Fruit fly (Drosophila melanogaster) whole organism: Measurements from ENCODE around the gene Karl.
"Not testable (repeated sequence)": the region's sequence is repeated elsewhere in the genome, so short reads cannot be mapped to it uniquely, and the experiment has no call there.

Experiments
- CG8478 ChIP-seq: fragments of >200 bp; optimal IDR thresholded peaks from 2 replicates; lab custom pipeline; 2018; ENCODE audit warnings: inconsistent platforms
- Dll ChIP-seq: fragments of >200 bp; optimal IDR thresholded peaks from 2 replicates; lab custom pipeline; 2017
- EcR ChIP-seq, 2 experiments: fragments of >200 bp; optimal IDR thresholded peaks; 2 replicates each; lab custom pipeline; 2017; ENCODE audit warnings: missing biosample characterization in 2 of 2, missing genetic modification characterization in 2 of 2, missing genetic modification reagents in 2 of 2
- pan ChIP-seq: fragments of >200 bp; optimal IDR thresholded peaks from 2 replicates; lab custom pipeline; 2017
- psq ChIP-seq: fragments of >200 bp; optimal IDR thresholded peaks from 2 replicates; lab custom pipeline; 2017
- usp ChIP-seq: fragments of >200 bp; optimal IDR thresholded peaks from 2 replicates; lab custom pipeline; 2017; ENCODE audit warnings: missing biosample characterization, missing genetic modification characterization, mixed read lengths

Gene Karl

DNA sequence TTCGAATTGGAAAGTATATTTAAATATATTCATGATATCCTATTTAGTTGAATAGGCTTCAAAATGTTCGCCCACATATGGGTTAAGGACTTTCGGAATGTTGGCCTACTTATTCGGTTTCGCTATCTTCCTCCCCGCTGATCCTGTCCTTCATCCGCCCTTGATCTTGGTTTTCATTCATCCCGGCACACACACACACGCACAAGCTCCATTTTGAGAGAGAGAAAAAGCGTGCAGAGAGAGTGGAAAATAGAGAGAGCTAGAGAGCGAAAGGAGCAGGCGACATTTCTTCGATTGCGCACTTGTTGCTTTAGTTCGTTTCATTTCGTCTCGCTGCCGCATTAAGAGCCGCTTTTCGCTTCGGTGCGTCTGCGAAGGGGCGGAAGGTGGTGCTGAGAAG lies at the start of gene Karl:
Gene Karl, plus strand, starts transcription at position 301 of the 400 bp plus-strand sequence.
- no peak for TF ChIP-seq pan (lab: Kevin White, UChicago)
- no peak for TF ChIP-seq psq (lab: Kevin White, UChicago)
- TF ChIP-seq Dll (lab: Kevin White, UChicago), result no peak

DNA sequence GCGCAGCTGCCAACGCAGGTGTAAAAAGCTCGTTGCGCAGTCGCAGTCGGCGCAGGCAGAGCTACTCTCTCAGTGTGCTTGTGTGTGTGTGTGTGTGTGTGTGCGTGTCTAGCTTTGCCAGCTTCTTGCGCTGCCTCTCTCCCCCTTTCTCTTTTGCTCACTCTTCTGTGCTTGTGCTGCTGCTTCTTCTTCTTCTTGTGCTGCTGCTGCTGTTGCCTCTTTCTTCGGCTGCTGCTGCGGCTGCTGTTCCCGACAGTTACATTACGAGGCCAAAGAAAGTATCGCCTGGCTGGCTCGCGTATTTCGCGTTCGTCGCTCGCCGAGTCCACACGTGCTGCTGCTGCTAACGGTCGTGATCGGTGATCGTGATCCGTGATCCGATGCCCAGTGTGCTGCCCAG lies 33.2 kb upstream of the Karl start, which contains the start of gene m:
Gene m, plus strand, starts transcription at position 301 of the 400 bp plus-strand sequence.
- not testable (repeated sequence) for TF ChIP-seq EcR (GFP tag; optimal IDR thresholded peaks at IDR 0.05; lab: Kevin White, UChicago); usp (GFP tag; lab: Kevin White, UChicago); psq (lab: Kevin White, UChicago)

DNA sequence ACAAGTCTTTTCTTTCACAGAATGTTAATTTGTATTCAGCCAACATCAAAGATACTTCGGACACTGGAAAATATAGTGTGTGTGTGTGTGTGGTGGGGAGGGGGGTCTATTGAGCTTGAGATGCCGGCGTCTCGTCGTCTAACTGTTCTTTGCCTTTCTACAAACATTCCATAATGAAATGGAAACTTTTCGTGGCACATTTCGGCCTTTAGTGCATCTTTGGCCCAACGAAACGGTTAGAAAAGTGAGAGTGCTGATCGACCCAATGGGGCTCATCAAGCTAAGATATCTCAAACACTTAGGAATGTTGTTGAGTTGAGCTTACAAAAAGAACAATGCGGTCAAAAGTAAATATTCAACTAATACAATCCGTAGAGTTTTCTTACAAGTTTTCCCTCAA lies 30.3 kb upstream of the Karl start:
- TF ChIP-seq pan (lab: Kevin White, UChicago) (no peak), Dll (lab: Kevin White, UChicago) (no peak), usp (GFP tag; lab: Kevin White, UChicago) (no peak), EcR (GFP tag; optimal IDR thresholded peaks at IDR 0.05; lab: Kevin White, UChicago) (no peak)

DNA sequence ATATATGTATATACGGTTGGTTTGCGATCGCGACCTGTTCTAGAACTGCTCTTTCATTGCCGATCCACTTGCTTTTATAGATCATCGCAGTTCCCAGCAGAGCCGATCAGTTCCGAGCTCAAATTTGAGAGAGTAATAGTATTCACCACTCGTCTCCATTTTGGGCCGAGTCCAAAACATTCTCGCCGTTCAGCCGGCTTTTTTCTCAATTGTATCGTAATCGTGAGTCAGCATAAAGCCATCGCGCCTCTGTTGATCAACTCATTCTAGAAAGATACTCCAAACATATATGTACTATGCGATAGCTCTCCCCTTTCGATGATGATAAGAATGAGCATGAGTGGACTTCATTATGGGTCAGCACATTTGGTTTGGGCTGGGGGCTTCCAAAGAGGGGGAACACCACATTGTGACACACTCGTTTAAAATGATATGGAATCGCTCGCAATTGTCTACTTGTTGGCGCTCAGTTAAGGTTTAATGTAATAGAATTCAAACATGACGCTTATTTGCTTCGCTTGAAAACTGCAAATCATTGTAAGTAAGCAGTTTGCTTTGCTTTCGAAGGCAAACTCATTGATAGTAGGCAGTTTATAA lies 22.5 kb upstream of the Karl start, which contains the start of gene CG9360:
Gene CG9360, minus strand, starts transcription at position 51 of the 597 bp plus-strand sequence.
- TF ChIP-seq usp (GFP tag; lab: Kevin White, UChicago), result no peak
- no peak for TF ChIP-seq EcR (GFP tag; optimal IDR thresholded peaks at IDR 0.05; lab: Kevin White, UChicago)
- no peak for TF ChIP-seq psq (lab: Kevin White, UChicago)
- no peak for TF ChIP-seq Dll (lab: Kevin White, UChicago)
- no peak for TF ChIP-seq pan (lab: Kevin White, UChicago)
- TF ChIP-seq CG8478, result no peak

DNA sequence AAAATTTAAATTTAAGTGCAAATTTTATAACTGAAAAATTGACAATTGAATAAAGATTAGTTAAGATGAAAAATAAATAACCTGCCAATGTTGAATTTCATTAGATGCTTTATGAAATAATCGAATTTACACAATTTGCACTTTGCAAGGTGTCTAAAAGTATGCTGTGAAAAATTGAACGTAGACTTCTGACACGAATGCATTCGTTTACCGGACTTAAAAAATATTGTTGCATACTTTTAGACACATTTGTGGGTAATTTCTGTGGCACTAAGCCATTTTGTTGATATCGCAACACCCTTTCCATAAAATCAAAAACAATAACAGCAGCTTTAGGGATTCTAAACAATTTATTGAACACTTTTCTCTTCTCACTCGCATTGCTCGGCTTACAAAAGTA lies 17.7 kb upstream of the Karl start:
- TF ChIP-seq Dll (lab: Kevin White, UChicago), result no peak
- TF ChIP-seq CG8478, result no peak

DNA sequence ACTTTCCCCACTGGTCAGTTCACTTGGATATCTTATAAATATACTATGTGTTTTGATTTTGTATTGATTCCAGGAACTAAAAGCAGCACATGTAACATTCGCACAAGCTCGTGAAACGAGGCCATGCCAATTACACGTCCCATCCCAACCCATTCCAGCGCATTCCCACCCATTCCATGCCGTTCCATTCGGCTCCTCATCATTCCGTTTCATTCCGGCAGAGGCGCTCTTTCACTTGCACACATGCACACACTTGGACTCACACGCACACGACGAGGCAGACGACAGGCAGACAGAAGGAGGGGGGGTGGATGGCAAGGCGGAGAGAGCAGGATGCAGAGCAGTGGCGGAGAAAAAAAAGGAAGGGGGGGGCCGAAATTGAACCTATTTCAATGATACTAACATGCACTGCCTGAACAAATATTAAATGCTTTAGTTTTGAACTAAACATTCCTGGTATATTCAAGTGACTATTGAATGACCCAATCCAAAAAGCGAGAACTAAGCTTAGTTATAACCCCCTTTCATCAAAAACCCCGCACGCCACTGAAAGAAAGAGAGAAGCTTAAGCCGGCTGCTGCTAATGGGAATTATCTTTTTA lies 11.1 kb upstream of the Karl start:
- TF ChIP-seq usp (GFP tag; lab: Kevin White, UChicago), result no peak
- no peak for TF ChIP-seq Dll (lab: Kevin White, UChicago)
- no peak for TF ChIP-seq CG8478
- no peak for TF ChIP-seq psq (lab: Kevin White, UChicago)
- no peak for TF ChIP-seq EcR (GFP tag; optimal IDR thresholded peaks at IDR 0.05; lab: Kevin White, UChicago)
- no peak for TF ChIP-seq pan (lab: Kevin White, UChicago)

dm6 chrX:11778734-11779220 lies 8.4 kb upstream of the Karl start, which contains the start of gene dy:
Gene dy (minus strand): TSS chrX:11778784.
- TF ChIP-seq CG8478 (no peak), pan (lab: Kevin White, UChicago) (no peak), EcR (GFP tag; optimal IDR thresholded peaks at IDR 0.05; lab: Kevin White, UChicago) (no peak), Dll (lab: Kevin White, UChicago) (no peak), psq (lab: Kevin White, UChicago) (no peak), usp (GFP tag; lab: Kevin White, UChicago) (no peak)

DNA sequence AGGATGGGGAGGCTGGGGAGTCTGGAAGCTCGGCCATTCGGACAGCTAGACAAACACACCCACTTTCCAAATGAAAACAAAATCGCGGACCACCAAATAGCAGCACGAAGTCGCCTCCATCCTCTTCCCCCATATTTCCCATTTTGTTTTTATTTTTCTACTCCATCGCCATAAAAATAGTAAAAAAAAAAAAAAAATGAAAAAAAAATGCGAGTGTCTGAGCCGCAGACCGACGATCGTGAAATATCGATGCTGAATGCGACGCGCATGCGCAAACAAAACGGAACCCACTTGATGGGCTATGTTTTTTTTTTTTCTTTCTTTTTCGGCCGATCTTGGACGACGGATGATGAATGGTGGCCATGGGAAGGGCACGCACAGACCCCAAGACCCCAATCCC lies 2.2 kb upstream of the Karl start:
- TF ChIP-seq CG8478 (no peak), pan (lab: Kevin White, UChicago) (no peak), EcR (GFP tag; optimal IDR thresholded peaks at IDR 0.05; lab: Kevin White, UChicago) (no peak)

DNA sequence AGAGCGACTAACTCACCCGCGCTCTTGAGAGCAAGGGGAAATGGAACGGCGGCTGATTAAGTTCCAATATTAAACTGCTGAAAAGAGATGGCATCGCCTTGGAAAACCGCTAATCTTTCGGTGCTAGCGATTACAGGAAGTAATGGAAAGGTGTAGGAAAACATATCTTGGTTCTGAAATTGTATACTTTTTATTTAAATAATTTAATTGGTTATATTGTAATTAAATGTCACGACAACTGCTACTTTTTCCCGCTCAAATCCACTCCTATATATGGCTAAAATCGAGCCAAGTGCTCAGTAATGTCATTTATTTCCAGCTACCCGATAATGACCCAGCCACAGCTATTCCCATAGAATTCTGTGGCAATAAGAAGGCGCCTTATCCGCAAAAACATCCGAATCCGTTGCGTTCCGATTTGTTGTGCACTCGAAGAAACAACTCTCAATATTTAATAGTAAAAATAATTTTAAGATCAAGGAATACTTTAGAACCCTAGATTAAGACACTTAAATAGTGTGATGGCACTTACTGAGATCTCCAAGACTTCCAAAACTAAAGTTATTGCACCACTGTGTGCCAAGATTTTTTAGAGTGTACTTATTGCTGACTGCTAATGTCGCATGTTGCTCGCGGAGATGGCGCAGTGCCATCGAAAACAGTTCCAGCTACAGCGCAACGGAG lies 1.1 kb downstream of the Karl start:
- TF ChIP-seq pan (lab: Kevin White, UChicago), result no peak
- no peak for TF ChIP-seq psq (lab: Kevin White, UChicago)
- no peak for TF ChIP-seq CG8478
- no peak for TF ChIP-seq usp (GFP tag; lab: Kevin White, UChicago)
- TF ChIP-seq EcR (GFP tag; optimal IDR thresholded peaks at IDR 0.05; lab: Kevin White, UChicago), result no peak
- no peak for TF ChIP-seq Dll (lab: Kevin White, UChicago)

- TF ChIP-seq pan (lab: Kevin White, UChicago) (no peak), EcR (GFP tag; optimal IDR thresholded peaks at IDR 0.05; lab: Kevin White, UChicago) (no peak), Dll (lab: Kevin White, UChicago) (no peak), psq (lab: Kevin White, UChicago) (no peak), usp (GFP tag; lab: Kevin White, UChicago) (no peak), CG8478 (no peak)
These were observed 5.5 kb downstream of the Karl start, which contains the start of gene CkIIbeta for dm6 chrX:11792415-11793328. Gene CkIIbeta (plus strand): TSS chrX:11792533.

DNA sequence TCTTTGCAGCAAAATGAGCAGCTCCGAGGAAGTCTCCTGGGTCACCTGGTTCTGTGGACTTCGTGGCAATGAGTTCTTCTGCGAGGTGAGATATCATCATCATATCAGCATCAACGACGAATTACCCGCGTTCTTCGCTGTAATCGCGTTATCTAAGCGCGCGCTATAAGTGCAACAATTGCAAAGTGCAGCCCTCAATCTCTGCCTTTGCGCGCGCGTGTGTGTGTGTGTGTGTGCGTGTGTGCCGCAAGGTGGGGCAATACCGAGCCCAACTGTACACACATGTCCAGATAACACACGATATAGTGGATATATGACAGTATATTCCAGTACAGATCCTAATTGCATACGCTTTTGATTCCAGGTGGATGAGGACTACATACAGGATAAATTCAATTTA lies 6.3 kb downstream of the Karl start:
- TF ChIP-seq CG8478 (no peak), psq (lab: Kevin White, UChicago) (no peak), usp (GFP tag; lab: Kevin White, UChicago) (no peak), Dll (lab: Kevin White, UChicago) (no peak), pan (lab: Kevin White, UChicago) (no peak), EcR (GFP tag; optimal IDR thresholded peaks at IDR 0.05; lab: Kevin White, UChicago) (no peak)
